Worm (Caenorhabditis elegans) whole organism, L2 larva: Measurements from ENCODE around the gene T06E6.15.

ENCODE experiments used
- C34F6.9 ChIP-seq: fragments of 150-350 bp; optimal IDR thresholded peaks from 2 replicates; lab custom pipeline; 2014; ENCODE audit warnings: missing biosample characterization, missing genetic modification characterization
- R02D3.7 ChIP-seq: fragments of 150-350 bp; optimal IDR thresholded peaks from 2 replicates; lab custom pipeline; 2014; ENCODE audit warnings: missing biosample characterization, missing genetic modification characterization
- Y55F3AM.14 ChIP-seq: fragments of 200-800 bp; sonication (Bioruptor generic); optimal IDR thresholded peaks from 2 replicates; lab custom pipeline; 2018; ENCODE audit warnings: mild to moderate bottlenecking, missing genetic modification characterization, missing compliant biosample characterization
- ZK546.5 ChIP-seq: sonication (generic microtip); optimal IDR thresholded peaks from 2 replicates; lab custom pipeline; 2017; ENCODE audit warnings: missing biosample characterization, missing genetic modification characterization
- alr-1 ChIP-seq: fragments of 150-350 bp; optimal IDR thresholded peaks from 2 replicates; lab custom pipeline; 2014; ENCODE audit warnings: missing biosample characterization, missing genetic modification characterization
- aly-2 ChIP-seq: fragments of 150-350 bp; optimal IDR thresholded peaks from 2 replicates; lab custom pipeline; 2014; ENCODE audit warnings: missing biosample characterization, missing genetic modification characterization
- ama-1 ChIP-seq: fragments of 150-350 bp; optimal IDR thresholded peaks from 2 replicates; lab custom pipeline; 2018; ENCODE audit warnings: inconsistent platforms
- blmp-1 ChIP-seq: sonication (generic microtip); optimal IDR thresholded peaks from 2 replicates; lab custom pipeline; 2017; ENCODE audit warnings: missing genetic modification characterization, mild to moderate bottlenecking, missing compliant biosample characterization, antibody characterized with exemption, moderate library complexity; ENCODE audit not compliant: insufficient read depth
- ceh-82 ChIP-seq: fragments of 150-350 bp; optimal IDR thresholded peaks from 2 replicates; lab custom pipeline; 2014; ENCODE audit warnings: missing biosample characterization, missing genetic modification characterization
- dmd-4 ChIP-seq: sonication (generic microtip); optimal IDR thresholded peaks from 2 replicates; lab custom pipeline; 2017; ENCODE audit warnings: missing biosample characterization, missing genetic modification characterization
- elt-1 ChIP-seq: fragments of 150-350 bp; optimal IDR thresholded peaks from 2 replicates; lab custom pipeline; 2014; ENCODE audit warnings: missing biosample characterization, missing genetic modification characterization
- elt-3 ChIP-seq: sonication (generic microtip); optimal IDR thresholded peaks from 2 replicates; lab custom pipeline; 2017; ENCODE audit warnings: missing biosample characterization, missing genetic modification characterization
- fos-1 ChIP-seq: fragments of 150-350 bp; optimal IDR thresholded peaks from 2 replicates; lab custom pipeline; 2014; ENCODE audit warnings: missing biosample characterization, missing genetic modification characterization
- lin-11 ChIP-seq: fragments of 150-350 bp; sonication (generic microtip); optimal IDR thresholded peaks from 2 replicates; lab custom pipeline; 2014; ENCODE audit warnings: missing biosample characterization, missing genetic modification characterization, inconsistent platforms, mixed read lengths
- lin-13 ChIP-seq: fragments of 150-350 bp; optimal IDR thresholded peaks from 2 replicates; lab custom pipeline; 2014; ENCODE audit warnings: missing biosample characterization, missing genetic modification reagents, missing genetic modification characterization
- lin-39 ChIP-seq: fragments of 150-350 bp; optimal IDR thresholded peaks from 2 replicates; lab custom pipeline; 2014; ENCODE audit warnings: missing biosample characterization, missing genetic modification reagents, missing genetic modification characterization
- mab-5 ChIP-seq: fragments of 150-350 bp; optimal IDR thresholded peaks from 2 replicates; lab custom pipeline; 2014; ENCODE audit warnings: missing biosample characterization, missing genetic modification characterization
- nhr-10 ChIP-seq: sonication (generic microtip); optimal IDR thresholded peaks from 2 replicates; lab custom pipeline; 2017; ENCODE audit warnings: missing biosample characterization, missing genetic modification characterization
- nhr-11 ChIP-seq: fragments of 150-350 bp; optimal IDR thresholded peaks from 2 replicates; lab custom pipeline; 2014; ENCODE audit warnings: missing biosample characterization, missing genetic modification characterization
- nhr-12 ChIP-seq: fragments of 150-350 bp; optimal IDR thresholded peaks from 2 replicates; lab custom pipeline; 2014; ENCODE audit warnings: missing biosample characterization, missing genetic modification characterization
- nhr-129 ChIP-seq: fragments of 150-350 bp; optimal IDR thresholded peaks from 2 replicates; lab custom pipeline; 2014; ENCODE audit warnings: missing biosample characterization, missing genetic modification characterization
- nhr-23 ChIP-seq: fragments of 150-350 bp; optimal IDR thresholded peaks from 2 replicates; lab custom pipeline; 2014; ENCODE audit warnings: missing biosample characterization, missing genetic modification reagents, missing genetic modification characterization
- nhr-6 ChIP-seq: fragments of 150-350 bp; optimal IDR thresholded peaks from 2 replicates; lab custom pipeline; 2014; ENCODE audit warnings: missing biosample characterization, missing genetic modification characterization
- nhr-77 ChIP-seq: fragments of 150-350 bp; optimal IDR thresholded peaks from 2 replicates; lab custom pipeline; 2014; ENCODE audit warnings: missing biosample characterization, missing genetic modification characterization
- peb-1 ChIP-seq: fragments of 150-350 bp; optimal IDR thresholded peaks from 2 replicates; lab custom pipeline; 2014; ENCODE audit warnings: missing biosample characterization, missing genetic modification characterization
- skn-1 ChIP-seq: sonication (generic microtip); optimal IDR thresholded peaks from 2 replicates; lab custom pipeline; 2017; ENCODE audit warnings: missing biosample characterization, missing genetic modification characterization
- sma-9 ChIP-seq, 2 experiments: fragments of 150-350 bp in 1 of 2; sonication (generic microtip) in 1 of 2; optimal IDR thresholded peaks; 2 replicates each; lab custom pipeline; 2014 to 2016; ENCODE audit warnings: missing genetic modification characterization in 2 of 2, mild to moderate bottlenecking in 1 of 2, missing biosample characterization in 1 of 2, missing compliant biosample characterization in 1 of 2, missing genetic modification reagents in 1 of 2, moderate library complexity in 1 of 2
- snpc-4 ChIP-seq: fragments of 150-350 bp; optimal IDR thresholded peaks from 2 replicates; lab custom pipeline; 2014; ENCODE audit warnings: missing biosample characterization, missing genetic modification characterization
- unc-39 ChIP-seq: fragments of 150-350 bp; optimal IDR thresholded peaks from 2 replicates; lab custom pipeline; 2014; ENCODE audit warnings: missing biosample characterization, missing genetic modification characterization
- zag-1 ChIP-seq: fragments of 150-350 bp; optimal IDR thresholded peaks from 2 replicates; lab custom pipeline; 2014; ENCODE audit warnings: missing biosample characterization, missing genetic modification characterization
- ztf-1 ChIP-seq: fragments of 200-800 bp; sonication (Bioruptor generic); conservative IDR thresholded peaks from 2 replicates; pipeline ENCODE4 v1.3.6; 2022; ENCODE audit warnings: missing genetic modification characterization, missing compliant biosample characterization
- ztf-11 ChIP-seq: sonication (generic microtip); optimal IDR thresholded peaks from 2 replicates; lab custom pipeline; 2017; ENCODE audit warnings: missing biosample characterization, missing genetic modification characterization

The T06E6.15 gene

DNA sequence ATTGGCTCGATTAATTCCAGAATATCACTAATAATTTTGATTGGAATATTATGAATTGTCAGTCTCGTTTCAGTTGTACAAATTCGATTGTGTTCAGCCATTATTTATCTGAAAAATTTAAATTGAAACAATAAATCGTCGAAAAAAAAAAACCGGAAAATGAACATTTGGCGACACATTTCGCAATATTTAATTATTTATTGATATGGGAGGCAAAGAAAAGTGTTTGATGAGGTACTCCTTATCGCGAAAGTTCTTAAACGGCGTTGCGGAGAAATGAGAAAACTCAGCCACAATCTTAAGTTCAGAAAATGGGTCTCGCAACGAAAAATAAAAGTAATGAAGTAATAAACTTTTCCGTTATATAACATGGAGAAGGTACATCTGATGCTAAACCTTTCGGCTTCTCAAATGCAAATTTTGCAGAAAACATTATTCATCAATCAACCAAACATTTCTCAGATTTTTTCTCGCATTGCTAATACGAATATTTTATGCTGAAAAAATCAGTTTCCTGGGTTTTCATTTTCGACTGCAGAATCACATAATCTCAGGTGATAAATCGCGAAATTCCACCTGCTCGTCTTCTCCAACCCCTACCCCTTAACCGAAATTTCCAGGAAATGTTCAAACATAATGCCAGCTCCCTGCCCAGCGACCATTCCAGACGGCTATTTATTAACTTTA is at the start of gene T06E6.15, which contains the start of gene sri-7:
Gene T06E6.15, minus strand, starts transcription at position 101 of the 687 bp plus-strand sequence.
Gene sri-7, plus strand, starts transcription at position 637 of the 687 bp plus-strand sequence.
- TF ChIP-seq fos-1 (tag; lab: Kevin White, UChicago) (peak; percentile 33), aly-2 (no peak)

DNA sequence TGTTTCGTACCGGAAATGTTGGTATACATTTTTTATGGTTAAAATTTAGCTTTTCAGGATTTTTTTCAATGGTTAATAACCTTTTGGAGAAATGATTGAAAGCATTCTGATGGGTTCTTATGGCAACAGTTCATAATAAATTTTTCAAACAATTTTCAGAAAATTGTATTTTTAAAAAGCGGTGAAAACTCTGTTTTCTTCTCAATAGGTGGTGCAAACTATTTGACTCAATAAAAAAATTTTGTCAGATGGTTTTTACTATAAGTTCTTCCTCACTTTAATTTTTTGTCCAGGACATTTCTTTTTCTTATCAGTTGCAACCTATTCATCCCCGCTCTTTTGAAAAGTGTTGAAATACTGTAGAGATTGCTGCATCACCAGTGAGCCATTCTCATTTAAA is 49.3 kb upstream of the T06E6.15 start, which contains the start of gene T26H5.14:
Gene T26H5.14, plus strand, starts transcription at position 301 of the 400 bp plus-strand sequence.
- TF ChIP-seq lin-11, result no peak
- TF ChIP-seq alr-1 (tag; lab: Kevin White, UChicago), result no peak
- TF ChIP-seq R02D3.7 (tag; lab: Kevin White, UChicago), result no peak
- no peak for TF ChIP-seq nhr-12 (tag; lab: Kevin White, UChicago)
- TF ChIP-seq lin-39, result no peak
- no peak for TF ChIP-seq mab-5 (tag; lab: Kevin White, UChicago)
- no peak for TF ChIP-seq sma-9 (GFP tag; optimal IDR thresholded peaks at IDR 0.05; lab: Kevin White, UChicago)
- TF ChIP-seq sma-9 (tag; optimal IDR thresholded peaks at IDR 0.05; lab: Kevin White, UChicago), result no peak
- no peak for TF ChIP-seq ztf-11 (tag; lab: Kevin White, UChicago)
- TF ChIP-seq nhr-11 (tag; lab: Kevin White, UChicago), result no peak
- TF ChIP-seq C34F6.9 (tag; lab: Kevin White, UChicago), result no peak
- no peak for TF ChIP-seq zag-1 (tag; lab: Kevin White, UChicago)
- no peak for TF ChIP-seq unc-39 (tag; lab: Kevin White, UChicago)
- TF ChIP-seq skn-1, result no peak
- no peak for TF ChIP-seq peb-1
- TF ChIP-seq ZK546.5, result no peak
- no peak for TF ChIP-seq aly-2
- no peak for TF ChIP-seq nhr-77 (tag; lab: Kevin White, UChicago)
- no peak for TF ChIP-seq elt-3 (tag; lab: Kevin White, UChicago)
- no peak for TF ChIP-seq lin-13 (GFP tag; lab: Kevin White, UChicago)
- no peak for TF ChIP-seq nhr-10

DNA sequence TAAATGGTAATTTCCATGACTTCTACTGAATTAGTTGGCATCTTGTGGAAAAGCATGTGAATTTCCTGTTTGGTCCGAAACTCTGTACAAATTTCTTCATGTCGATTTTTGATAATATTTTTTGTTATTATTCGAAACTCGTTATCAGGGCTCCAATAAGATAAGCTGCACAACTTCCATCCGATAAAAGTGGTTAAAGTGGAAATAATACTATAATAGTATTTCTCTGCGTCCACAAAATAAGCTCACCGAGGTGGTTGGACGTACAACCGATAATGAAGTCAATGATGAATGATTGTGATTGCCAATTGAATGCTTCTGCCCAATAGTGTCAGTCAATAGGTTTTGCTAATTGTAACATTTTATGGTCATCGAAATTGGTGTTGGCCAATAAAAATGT is 48.8 kb upstream of the T06E6.15 start, which contains the start of gene T26H5.4:
Gene T26H5.4, minus strand, starts transcription at position 294 of the 400 bp plus-strand sequence.
- TF ChIP-seq ztf-1 (no peak), unc-39 (tag; lab: Kevin White, UChicago) (no peak), nhr-23 (tag; lab: Kevin White, UChicago) (no peak), fos-1 (tag; lab: Kevin White, UChicago) (peak; percentile 39), ztf-11 (tag; lab: Kevin White, UChicago) (no peak), elt-1 (tag; lab: Kevin White, UChicago) (no peak), blmp-1 (no peak), skn-1 (no peak)

DNA sequence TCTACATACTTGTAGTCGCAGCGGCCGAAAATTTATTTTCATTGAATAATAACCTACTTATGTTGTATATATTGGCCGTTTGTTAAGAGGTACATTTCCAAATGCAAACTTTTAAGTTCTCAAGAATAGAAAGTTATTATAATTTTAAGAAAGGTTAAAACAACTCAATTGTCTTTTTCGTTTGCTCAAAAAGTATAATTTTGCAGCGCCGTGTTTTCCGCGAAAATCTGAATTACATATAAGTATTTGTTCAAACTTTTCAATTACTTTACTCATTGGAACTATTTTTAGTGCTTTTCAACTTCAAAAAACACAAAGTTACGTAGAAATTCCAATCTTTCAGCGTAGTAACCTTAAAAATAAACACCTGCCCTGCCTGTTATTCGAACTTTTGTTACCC is 45.8 kb upstream of the T06E6.15 start, which contains the start of gene srh-239:
Gene srh-239, plus strand, starts transcription at position 301 of the 400 bp plus-strand sequence.
- TF ChIP-seq ztf-11 (tag; lab: Kevin White, UChicago) (no peak), Y55F3AM.14 (GFP tag; lab: Kevin White, UChicago) (no peak), nhr-129 (no peak), zag-1 (tag; lab: Kevin White, UChicago) (no peak), lin-13 (GFP tag; lab: Kevin White, UChicago) (no peak), snpc-4 (no peak), R02D3.7 (tag; lab: Kevin White, UChicago) (no peak), ceh-82 (tag; lab: Kevin White, UChicago) (no peak), nhr-6 (tag; lab: Kevin White, UChicago) (no peak), ama-1 (lab: Kevin White, UChicago) (no peak), nhr-11 (tag; lab: Kevin White, UChicago) (no peak), dmd-4 (tag; lab: Kevin White, UChicago) (no peak)

DNA sequence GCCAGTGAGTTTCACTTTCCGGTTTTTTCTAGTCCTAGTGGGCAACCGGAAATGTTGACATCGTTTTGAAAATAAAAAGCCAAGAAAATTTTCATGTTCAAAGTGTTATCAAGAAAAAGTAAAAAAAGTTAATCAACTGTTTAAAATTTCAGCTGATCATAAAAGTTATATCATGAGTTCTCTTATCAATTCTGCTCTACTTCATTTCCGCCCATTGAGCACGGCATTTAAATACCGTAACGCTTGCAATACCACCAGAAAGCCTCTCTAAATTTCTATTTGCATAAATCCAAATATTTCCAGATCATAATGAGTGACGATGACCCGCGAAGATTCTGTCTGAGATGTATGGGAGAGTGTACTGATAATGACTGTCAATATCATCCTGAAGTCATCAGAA is 45.0 kb upstream of the T06E6.15 start, which contains the start of gene T26H5.9:
Gene T26H5.9, plus strand, starts transcription at position 302 of the 400 bp plus-strand sequence.
- TF ChIP-seq fos-1 (tag; lab: Kevin White, UChicago), result peak; percentile 29
- TF ChIP-seq nhr-10, result no peak
